Fruit fly (Drosophila melanogaster) whole organism, embryonic: Measurements from ENCODE around the gene IFT43.

Experiments used
- Adf1 ChIP-seq: fragments of 200-800 bp; sonication (Bioruptor generic); IDR thresholded peaks from 2 replicates; pipeline ENCODE4 v1.3.6; 2022; ENCODE audit warnings: missing biosample characterization, missing genetic modification characterization
- Aef1 ChIP-seq: fragments of 200-800 bp; sonication (Bioruptor generic); IDR thresholded peaks from 3 replicates; pipeline ENCODE4 v1.3.6; 2022; ENCODE audit warnings: missing biosample characterization, missing genetic modification characterization
- Asciz ChIP-seq: fragments of 200-800 bp; sonication (Bioruptor generic); optimal IDR thresholded peaks from 2 replicates; lab custom pipeline; 2017; ENCODE audit warnings: missing biosample characterization, mild to moderate bottlenecking, missing genetic modification characterization, missing genetic modification reagents
- Atf3 ChIP-seq: fragments of 200-800 bp; sonication (Bioruptor generic); optimal IDR thresholded peaks from 3 replicates; lab custom pipeline; 2016; ENCODE audit warnings: missing biosample characterization, missing genetic modification characterization
- B-H1 ChIP-seq: fragments of 200-800 bp; sonication (Bioruptor generic); IDR thresholded peaks from 3 replicates; pipeline ENCODE4 v1.3.6; 2022; ENCODE audit warnings: missing biosample characterization, missing genetic modification characterization
- BtbVII ChIP-seq: fragments of 200-800 bp; sonication (Bioruptor generic); optimal IDR thresholded peaks from 3 replicates; lab custom pipeline; 2017; ENCODE audit warnings: missing biosample characterization, mild to moderate bottlenecking, missing genetic modification characterization
- CG14667 ChIP-seq: fragments of 200-800 bp; sonication (Bioruptor generic); IDR thresholded peaks from 2 replicates; pipeline ENCODE4 v1.3.6; 2022; ENCODE audit warnings: missing biosample characterization, missing genetic modification characterization
- CG14710 ChIP-seq: fragments of 200-800 bp; sonication (Bioruptor generic); optimal IDR thresholded peaks from 3 replicates; lab custom pipeline; 2019; ENCODE audit warnings: missing biosample characterization, mild to moderate bottlenecking, missing genetic modification characterization, moderate library complexity
- CG15601 ChIP-seq: fragments of 200-800 bp; sonication (Bioruptor generic); optimal IDR thresholded peaks from 3 replicates; lab custom pipeline; 2019; ENCODE audit warnings: missing biosample characterization, mild to moderate bottlenecking, missing genetic modification characterization, moderate library complexity
- CG17802 ChIP-seq: fragments of 200-800 bp; sonication (Bioruptor generic); optimal IDR thresholded peaks from 2 replicates; lab custom pipeline; 2018; ENCODE audit warnings: missing biosample characterization, mild to moderate bottlenecking, missing genetic modification characterization, moderate library complexity
- CG31224 ChIP-seq: fragments of 200-800 bp; sonication (Bioruptor generic); IDR thresholded peaks from 2 replicates; pipeline ENCODE4 v1.3.6; 2022; ENCODE audit warnings: missing biosample characterization, missing genetic modification characterization
- CG31388 ChIP-seq: fragments of 200-800 bp; sonication (Bioruptor generic); optimal IDR thresholded peaks from 2 replicates; lab custom pipeline; 2016; ENCODE audit warnings: missing biosample characterization, missing genetic modification characterization
- CG32532 ChIP-seq: fragments of 200-800 bp; sonication (Bioruptor generic); IDR thresholded peaks from 2 replicates; pipeline ENCODE4 v1.3.6; 2022; ENCODE audit warnings: missing biosample characterization, missing genetic modification characterization
- CG3281 ChIP-seq: fragments of 200-800 bp; sonication (Bioruptor generic); optimal IDR thresholded peaks from 3 replicates; lab custom pipeline; 2017; ENCODE audit warnings: missing biosample characterization, mild to moderate bottlenecking, missing genetic modification characterization
- CG8944 ChIP-seq: fragments of 200-800 bp; sonication (Bioruptor generic); optimal IDR thresholded peaks from 3 replicates; lab custom pipeline; 2016; ENCODE audit warnings: missing biosample characterization, missing genetic modification characterization
- CG9609 ChIP-seq: fragments of 200-800 bp; sonication (Bioruptor generic); optimal IDR thresholded peaks from 3 replicates; lab custom pipeline; 2016; ENCODE audit warnings: missing biosample characterization, missing genetic modification characterization
- D19B ChIP-seq: fragments of 200-800 bp; sonication (Bioruptor generic); optimal IDR thresholded peaks from 2 replicates; lab custom pipeline; 2017; ENCODE audit warnings: missing biosample characterization, mild to moderate bottlenecking, missing genetic modification characterization
- Dip2 ChIP-seq: fragments of 200-800 bp; sonication (Bioruptor generic); IDR thresholded peaks from 2 replicates; pipeline ENCODE4 v1.3.6; 2022; ENCODE audit warnings: missing biosample characterization, missing genetic modification characterization
- E2f1 ChIP-seq: fragments of 200-800 bp; sonication (Bioruptor generic); IDR thresholded peaks from 2 replicates; pipeline ENCODE4 v1.3.6; 2022; ENCODE audit warnings: missing biosample characterization, missing genetic modification characterization
- HmgZ ChIP-seq: fragments of 200-800 bp; sonication (Bioruptor generic); optimal IDR thresholded peaks from 2 replicates; lab custom pipeline; 2018; ENCODE audit warnings: missing biosample characterization, mild to moderate bottlenecking, missing genetic modification characterization
- Med ChIP-seq: fragments of 200-800 bp; sonication (Bioruptor generic); peaks from one replicate; lab custom pipeline; 2016; ENCODE audit warnings: missing biosample characterization, missing genetic modification characterization, mild to moderate bottlenecking, inconsistent platforms, moderate library complexity
- NFAT ChIP-seq: fragments of 200-800 bp; sonication (Bioruptor generic); IDR thresholded peaks from 2 replicates; pipeline ENCODE4 v1.3.6; 2022; ENCODE audit warnings: missing biosample characterization, missing genetic modification characterization
- Neu2 ChIP-seq: fragments of 200-800 bp; sonication (Bioruptor generic); optimal IDR thresholded peaks from 3 replicates; lab custom pipeline; 2016; ENCODE audit warnings: missing biosample characterization, missing genetic modification characterization, borderline replicate concordance
- Nf-YA ChIP-seq: fragments of 200-800 bp; sonication (Bioruptor generic); IDR thresholded peaks from 2 replicates; pipeline ENCODE4 v1.3.6; 2022; ENCODE audit warnings: missing biosample characterization, missing genetic modification characterization
- Opbp ChIP-seq: fragments of 200-800 bp; sonication (Bioruptor generic); IDR thresholded peaks from 3 replicates; pipeline ENCODE4 v1.3.6; 2022; ENCODE audit warnings: missing biosample characterization, missing genetic modification characterization; ENCODE audit not compliant: partially characterized antibody
- PHDP ChIP-seq: fragments of 200-800 bp; sonication (Bioruptor generic); optimal IDR thresholded peaks from 3 replicates; lab custom pipeline; 2018; ENCODE audit warnings: missing biosample characterization, mild to moderate bottlenecking, missing genetic modification characterization, moderate library complexity
- Sox102F ChIP-seq: fragments of 200-800 bp; sonication (Bioruptor generic); optimal IDR thresholded peaks from 2 replicates; lab custom pipeline; 2018; ENCODE audit warnings: missing biosample characterization, mild to moderate bottlenecking, missing genetic modification characterization, moderate library complexity
- abd-A ChIP-seq: fragments of 200-800 bp; sonication (Bioruptor generic); optimal IDR thresholded peaks from 3 replicates; lab custom pipeline; 2019; ENCODE audit warnings: missing biosample characterization, mild to moderate bottlenecking, missing genetic modification characterization, moderate library complexity
- ap ChIP-seq: fragments of 200-800 bp; sonication (Bioruptor generic); IDR thresholded peaks from 2 replicates; pipeline ENCODE4 v1.3.6; 2022; ENCODE audit warnings: missing biosample characterization, missing genetic modification characterization
- ash1 ChIP-seq: fragments of 200-800 bp; sonication (Bioruptor generic); optimal IDR thresholded peaks from 2 replicates; lab custom pipeline; 2018; ENCODE audit warnings: missing biosample characterization, mild to moderate bottlenecking, missing genetic modification characterization
- bigmax ChIP-seq: fragments of 200-800 bp; sonication (Bioruptor generic); optimal IDR thresholded peaks from 2 replicates; lab custom pipeline; 2018; ENCODE audit warnings: missing biosample characterization, mild to moderate bottlenecking, missing genetic modification characterization
- cad ChIP-seq: fragments of >200 bp; optimal IDR thresholded peaks from 2 replicates; lab custom pipeline; 2017; ENCODE audit warnings: missing biosample characterization, missing genetic modification characterization
- ems ChIP-seq: fragments of 200-800 bp; sonication (Bioruptor generic); optimal IDR thresholded peaks from 3 replicates; lab custom pipeline; 2016; ENCODE audit warnings: missing biosample characterization, missing genetic modification characterization
- fd96Cb ChIP-seq: fragments of 200-800 bp; sonication (Bioruptor generic); optimal IDR thresholded peaks from 2 replicates; lab custom pipeline; 2018; ENCODE audit warnings: missing biosample characterization, mild to moderate bottlenecking, missing genetic modification characterization, moderate library complexity
- gro ChIP-seq: fragments of 200-800 bp; sonication (Bioruptor generic); optimal IDR thresholded peaks from 2 replicates; lab custom pipeline; 2016; ENCODE audit warnings: missing biosample characterization, missing genetic modification characterization
- gsb ChIP-seq: fragments of 200-800 bp; sonication (Bioruptor generic); IDR thresholded peaks from 2 replicates; pipeline ENCODE4 v1.3.6; 2022; ENCODE audit warnings: missing biosample characterization, missing genetic modification characterization
- hkb ChIP-seq, 2 experiments: fragments of 200-800 bp in 1 of 2; fragments of >200 bp in 1 of 2; sonication (Bioruptor generic) in 1 of 2; IDR thresholded peaks in 1 of 2; optimal IDR thresholded peaks in 1 of 2; 2 replicates each; pipeline versions ENCODE4 v1.3.6 to Lab custom; 2017 to 2022; ENCODE audit warnings: missing biosample characterization in 1 of 2, missing genetic modification characterization in 1 of 2
- jing ChIP-seq: fragments of 200-800 bp; sonication (Bioruptor generic); optimal IDR thresholded peaks from 2 replicates; lab custom pipeline; 2018; ENCODE audit warnings: missing biosample characterization, mild to moderate bottlenecking, missing genetic modification characterization
- ken ChIP-seq: fragments of 200-800 bp; sonication (Bioruptor generic); IDR thresholded peaks from 3 replicates; pipeline ENCODE4 v1.3.6; 2022; ENCODE audit warnings: missing biosample characterization, missing genetic modification characterization
- lab ChIP-seq: fragments of 200-800 bp; sonication (Bioruptor generic); optimal IDR thresholded peaks from 3 replicates; lab custom pipeline; 2017; ENCODE audit warnings: missing biosample characterization, missing genetic modification characterization, mild to moderate bottlenecking, moderate library complexity, missing genetic modification reagents
- mirr ChIP-seq: fragments of 200-800 bp; sonication (Bioruptor generic); optimal IDR thresholded peaks from 3 replicates; lab custom pipeline; 2018; ENCODE audit warnings: missing biosample characterization, mild to moderate bottlenecking, missing genetic modification characterization
- sens ChIP-seq: fragments of 200-800 bp; sonication (Bioruptor generic); peaks from one replicate; lab custom pipeline; 2016; ENCODE audit warnings: missing biosample characterization, missing genetic modification characterization
- so ChIP-seq: fragments of 200-800 bp; sonication (Bioruptor generic); IDR thresholded peaks from 3 replicates; pipeline ENCODE4 v1.3.6; 2022; ENCODE audit warnings: missing biosample characterization, missing genetic modification characterization
- tll ChIP-seq, 2 experiments: fragments of 200-800 bp in 1 of 2; fragments of >200 bp in 1 of 2; sonication (Bioruptor generic) in 1 of 2; optimal IDR thresholded peaks; 2 replicates each; lab custom pipeline; 2017 to 2019; ENCODE audit warnings: missing biosample characterization in 2 of 2, missing genetic modification characterization in 2 of 2, mild to moderate bottlenecking in 1 of 2, moderate library complexity in 1 of 2
- trem ChIP-seq: fragments of 200-800 bp; optimal IDR thresholded peaks from 3 replicates; lab custom pipeline; 2019; ENCODE audit warnings: missing biosample characterization, mild to moderate bottlenecking, missing genetic modification characterization, moderate library complexity
- vvl ChIP-seq: fragments of 200-800 bp; sonication (Bioruptor generic); IDR thresholded peaks from 2 replicates; pipeline ENCODE4 v1.3.6; 2022; ENCODE audit warnings: missing biosample characterization, missing genetic modification characterization
- wor ChIP-seq: fragments of 200-800 bp; sonication (Bioruptor generic); IDR thresholded peaks from 2 replicates; pipeline ENCODE4 v1.3.6; 2022; ENCODE audit warnings: missing biosample characterization, missing genetic modification characterization
- zen ChIP-seq: fragments of 200-800 bp; sonication (Bioruptor generic); optimal IDR thresholded peaks from 3 replicates; lab custom pipeline; 2018; ENCODE audit warnings: missing biosample characterization, mild to moderate bottlenecking, missing genetic modification characterization, moderate library complexity

The IFT43 gene

dm6 chr2L:12718437-12719376 lies 23.9 kb upstream of the IFT43 start, which contains the start of gene MRP (continued):
- TF ChIP-seq trem (tag; lab: Kevin White, UChicago) (no peak), CG17802 (tag; lab: Kevin White, UChicago) (no peak), Atf3 (GFP tag; lab: Kevin White, UChicago) (no peak), CG32532 (GFP tag; lab: Robert Waterston, UW) (no peak), CG9609 (GFP tag; lab: Kevin White, UChicago) (no peak), ken (GFP tag; lab: Robert Waterston, UW) (no peak), E2f1 (GFP tag; lab: Robert Waterston, UW) (0 out of 2 replicates have a peak, but pooled peaks have one; percentile 35), mirr (GFP tag; lab: Kevin White, UChicago) (peak; percentile 58), Med (GFP tag; lab: Kevin White, UChicago) (peak; percentile 93), gro (GFP tag; lab: Kevin White, UChicago) (peak; percentile 9), Dip2 (GFP tag; lab: Robert Waterston, UW) (no peak), CG31388 (GFP tag; lab: Kevin White, UChicago) (no peak), jing (GFP tag; lab: Kevin White, UChicago) (no peak), Asciz (no peak), CG31224 (GFP tag; lab: Robert Waterston, UW) (peak; percentile 44; the same call in 1 of the 2 replicates), lab (peak; percentile 51), so (peak; percentile 59; the same call in 1 of the 3 replicates), CG14710 (no peak), Opbp (GFP tag; lab: Robert Waterston, UW) (no peak), NFAT (GFP tag; lab: Robert Waterston, UW) (peak; percentile 26; the same call in 1 of the 2 replicates), CG8944 (GFP tag; lab: Kevin White, UChicago) (no peak), fd96Cb (tag; lab: Kevin White, UChicago) (no peak), Nf-YA (GFP tag; lab: Robert Waterston, UW) (0 out of 2 replicates have a peak, but pooled peaks have one; percentile 16), CG3281 (GFP tag; lab: Kevin White, UChicago) (peak; percentile 12), vvl (GFP tag; lab: Robert Waterston, UW) (peak; percentile 25; the same call in 1 of the 2 replicates), Adf1 (peak; percentile 63), Neu2 (GFP tag; lab: Kevin White, UChicago) (no peak), Sox102F (GFP tag; lab: Kevin White, UChicago) (no peak), CG15601 (tag; lab: Kevin White, UChicago) (no peak), ap (GFP tag; lab: Robert Waterston, UW) (no peak), PHDP (tag; lab: Kevin White, UChicago) (no peak), D19B (GFP tag; lab: Kevin White, UChicago) (no peak), ems (GFP tag; lab: Kevin White, UChicago) (no peak), hkb (optimal IDR thresholded peaks at IDR 0.05; lab: Kevin White, UChicago) (no peak), hkb (GFP tag; IDR thresholded peaks at IDR 0.05; lab: Robert Waterston, UW) (peak; percentile 60), HmgZ (tag; lab: Kevin White, UChicago) (peak; percentile 4), CG14667 (no peak), sens (GFP tag; lab: Kevin White, UChicago) (peak; percentile 30), gsb (no peak), Aef1 (GFP tag; lab: Robert Waterston, UW) (peak; percentile 28; the same call in 1 of the 3 replicates), abd-A (tag; lab: Kevin White, UChicago) (no peak), bigmax (no peak), BtbVII (GFP tag; lab: Kevin White, UChicago) (peak; percentile 4), ash1 (GFP tag; lab: Kevin White, UChicago) (no peak), tll (GFP tag; optimal IDR thresholded peaks at IDR 0.05; lab: Kevin White, UChicago) (no peak), cad (no peak), zen (tag; lab: Kevin White, UChicago) (no peak), B-H1 (GFP tag; lab: Robert Waterston, UW) (no peak; the same call in 2 of the 3 replicates), wor (GFP tag; lab: Robert Waterston, UW) (no peak)
